Worm (Caenorhabditis elegans): ENCODE measurements around the gene C43G2.3.

Gene C43G2.3

ce11 chrIV:6575959-6576727 lies 1.9 kb upstream of the C43G2.3 start:
- no peak for TF ChIP-seq nhr-28 (tag; optimal IDR thresholded peaks at IDR 0.05)
- peak; percentile 3 for TF ChIP-seq cnd-1 (tag; optimal IDR thresholded peaks at IDR 0.05)
- no peak for TF ChIP-seq nhr-12 (tag; optimal IDR thresholded peaks at IDR 0.05)
- no peak for TF ChIP-seq hlh-1 (tag; optimal IDR thresholded peaks at IDR 0.05)
- no peak for TF ChIP-seq ceh-83 (GFP tag; optimal IDR thresholded peaks at IDR 0.05)
- TF ChIP-seq pha-4 (tag; optimal IDR thresholded peaks at IDR 0.05) = peak; percentile 87
- no peak for TF ChIP-seq mab-5 (tag; optimal IDR thresholded peaks at IDR 0.05)
- TF ChIP-seq snpc-4 (tag; optimal IDR thresholded peaks at IDR 0.05) = no peak
- no peak for TF ChIP-seq sptf-1 (tag; optimal IDR thresholded peaks at IDR 0.05)
- TF ChIP-seq mep-1 (tag; optimal IDR thresholded peaks at IDR 0.05) = no peak
- no peak for TF ChIP-seq drap-1 (GFP tag; optimal IDR thresholded peaks at IDR 0.05)
- no peak for TF ChIP-seq lin-32 (GFP tag; optimal IDR thresholded peaks at IDR 0.05)
- no peak for TF ChIP-seq nhr-237 (tag; optimal IDR thresholded peaks at IDR 0.05)
- TF ChIP-seq blmp-1 (tag; optimal IDR thresholded peaks at IDR 0.05) = no peak
- TF ChIP-seq mls-2 (tag; optimal IDR thresholded peaks at IDR 0.05) = no peak
- no peak for TF ChIP-seq lin-13 (tag; optimal IDR thresholded peaks at IDR 0.05)
- no peak for TF ChIP-seq ztf-11 (tag; optimal IDR thresholded peaks at IDR 0.05)
- no peak for TF ChIP-seq ceh-39 (tag; optimal IDR thresholded peaks at IDR 0.05)
- TF ChIP-seq zip-8 (tag; optimal IDR thresholded peaks at IDR 0.05) = no peak
- no peak for TF ChIP-seq elt-3 (tag; optimal IDR thresholded peaks at IDR 0.05)
- peak; percentile 9 for TF ChIP-seq M03D4.4 (tag; optimal IDR thresholded peaks at IDR 0.05)
- no peak for TF ChIP-seq ham-2 (GFP tag; optimal IDR thresholded peaks at IDR 0.05)

ce11 chrIV:6576728-6577101 lies 1.3 kb upstream of the C43G2.3 start:
- TF ChIP-seq bed-3 (GFP tag; optimal IDR thresholded peaks at IDR 0.05) = no peak
- TF ChIP-seq sptf-1 (tag; optimal IDR thresholded peaks at IDR 0.05) = peak; percentile 43
- no peak for TF ChIP-seq elt-3 (tag; optimal IDR thresholded peaks at IDR 0.05)
- TF ChIP-seq lsy-2 (tag; optimal IDR thresholded peaks at IDR 0.05) = no peak
- no peak for TF ChIP-seq mab-5 (tag; optimal IDR thresholded peaks at IDR 0.05)
- peak; percentile 27 for TF ChIP-seq hlh-1 (tag; optimal IDR thresholded peaks at IDR 0.05)
- TF ChIP-seq lin-13 (tag; optimal IDR thresholded peaks at IDR 0.05) = no peak
- no peak for TF ChIP-seq M03D4.4 (tag; optimal IDR thresholded peaks at IDR 0.05)
- no peak for TF ChIP-seq nhr-2 (tag; optimal IDR thresholded peaks at IDR 0.05)
- peak; percentile 57 for TF ChIP-seq unc-62 (GFP tag; optimal IDR thresholded peaks at IDR 0.05)
- TF ChIP-seq ceh-39 (tag; optimal IDR thresholded peaks at IDR 0.05) = no peak
- TF ChIP-seq pha-4 (tag; optimal IDR thresholded peaks at IDR 0.05) = peak; percentile 75
- peak; percentile 45 for TF ChIP-seq nhr-237 (tag; optimal IDR thresholded peaks at IDR 0.05)
- no peak for TF ChIP-seq unc-39 (tag; optimal IDR thresholded peaks at IDR 0.05)
- TF ChIP-seq mls-2 (tag; optimal IDR thresholded peaks at IDR 0.05) = peak; percentile 44
- no peak for TF ChIP-seq sem-2 (GFP tag; optimal IDR thresholded peaks at IDR 0.05)
- no peak for TF ChIP-seq ztf-11 (tag; optimal IDR thresholded peaks at IDR 0.05)
- TF ChIP-seq blmp-1 (tag; optimal IDR thresholded peaks at IDR 0.05) = no peak
- TF ChIP-seq ces-1 (GFP tag; optimal IDR thresholded peaks at IDR 0.05) = no peak
- TF ChIP-seq zip-8 (tag; optimal IDR thresholded peaks at IDR 0.05) = no peak
- no peak for TF ChIP-seq snpc-4 (tag; optimal IDR thresholded peaks at IDR 0.05)
- peak; percentile 62 for TF ChIP-seq ham-2 (GFP tag; optimal IDR thresholded peaks at IDR 0.05)
- no peak for TF ChIP-seq ceh-43 (GFP tag; optimal IDR thresholded peaks at IDR 0.05)
- TF ChIP-seq lin-32 (GFP tag; optimal IDR thresholded peaks at IDR 0.05) = no peak
- TF ChIP-seq cnd-1 (tag; optimal IDR thresholded peaks at IDR 0.05) = peak; percentile 34
- TF ChIP-seq nhr-28 (tag; optimal IDR thresholded peaks at IDR 0.05) = no peak
- TF ChIP-seq ceh-83 (GFP tag; optimal IDR thresholded peaks at IDR 0.05) = peak; percentile 25
- TF ChIP-seq tbx-8 (GFP tag; optimal IDR thresholded peaks at IDR 0.05) = no peak
- TF ChIP-seq elt-1 (tag; optimal IDR thresholded peaks at IDR 0.05; ENCODE audit: borderline replicate concordance, insufficient read depth) = no peak
- TF ChIP-seq flh-1 (GFP tag; optimal IDR thresholded peaks at IDR 0.05) = no peak
- TF ChIP-seq nhr-76 (tag; optimal IDR thresholded peaks at IDR 0.05) = no peak
- TF ChIP-seq unc-120 (tag; optimal IDR thresholded peaks at IDR 0.05; ENCODE audit: poor library complexity, severe bottlenecking) = peak; percentile 44
- no peak for TF ChIP-seq nhr-12 (tag; optimal IDR thresholded peaks at IDR 0.05)
- peak; percentile 6 for TF ChIP-seq drap-1 (GFP tag; optimal IDR thresholded peaks at IDR 0.05)
- peak; percentile 24 for TF ChIP-seq mep-1 (tag; optimal IDR thresholded peaks at IDR 0.05)

- TF ChIP-seq mab-5 (tag; optimal IDR thresholded peaks at IDR 0.05) (no peak), tbx-8 (GFP tag; optimal IDR thresholded peaks at IDR 0.05) (no peak), elt-3 (tag; optimal IDR thresholded peaks at IDR 0.05) (no peak), ceh-39 (tag; optimal IDR thresholded peaks at IDR 0.05) (no peak), unc-62 (GFP tag; optimal IDR thresholded peaks at IDR 0.05) (no peak), sptf-1 (tag; optimal IDR thresholded peaks at IDR 0.05) (no peak), blmp-1 (tag; optimal IDR thresholded peaks at IDR 0.05) (no peak), pha-4 (tag; optimal IDR thresholded peaks at IDR 0.05) (no peak), nhr-76 (tag; optimal IDR thresholded peaks at IDR 0.05) (no peak), nhr-28 (tag; optimal IDR thresholded peaks at IDR 0.05) (no peak), sem-2 (GFP tag; optimal IDR thresholded peaks at IDR 0.05) (no peak), unc-39 (tag; optimal IDR thresholded peaks at IDR 0.05) (no peak), ces-1 (GFP tag; optimal IDR thresholded peaks at IDR 0.05) (no peak), drap-1 (GFP tag; optimal IDR thresholded peaks at IDR 0.05) (no peak), bed-3 (GFP tag; optimal IDR thresholded peaks at IDR 0.05) (no peak)
These were observed 3.6 kb downstream of the C43G2.3 start for ce11 chrIV:6581658-6582057.

Data from whole organism, mixed stage, embryonic.